Worm (Caenorhabditis elegans) whole organism, young adult: Measurements from ENCODE around the gene sre-29.

ENCODE experiments used
- B0035.1 ChIP-seq: sonication (generic microtip); optimal IDR thresholded peaks from 2 replicates; lab custom pipeline; 2016; ENCODE audit warnings: missing genetic modification characterization, mild to moderate bottlenecking, missing compliant biosample characterization, missing genotype, missing genetic modification reagents
- B0261.1 ChIP-seq: sonication (generic microtip); optimal IDR thresholded peaks from 2 replicates; lab custom pipeline; 2016; ENCODE audit warnings: mild to moderate bottlenecking, missing genetic modification characterization, moderate library complexity, missing compliant biosample characterization
- F33H1.4 ChIP-seq: fragments of 200-800 bp; sonication (Bioruptor generic); IDR thresholded peaks from 2 replicates; pipeline ENCODE4 v1.3.6; 2022; ENCODE audit warnings: missing genetic modification reagents, missing genetic modification characterization, missing compliant biosample characterization
- K12H6.12 ChIP-seq: fragments of 200-800 bp; sonication (Bioruptor generic); optimal IDR thresholded peaks from 2 replicates; lab custom pipeline; 2018; ENCODE audit warnings: mild to moderate bottlenecking, missing genetic modification characterization, missing compliant biosample characterization
- T26A5.8 ChIP-seq: sonication (generic microtip); optimal IDR thresholded peaks from 2 replicates; lab custom pipeline; 2016; ENCODE audit warnings: missing genetic modification characterization, missing compliant biosample characterization
- Y53F4B.3 ChIP-seq: fragments of 200-800 bp; sonication (Bioruptor generic); IDR thresholded peaks from 2 replicates; pipeline ENCODE4 v1.3.6; 2022; ENCODE audit warnings: missing genetic modification reagents, missing genetic modification characterization, missing compliant biosample characterization
- ZK185.1 ChIP-seq: sonication (generic microtip); optimal IDR thresholded peaks from 2 replicates; lab custom pipeline; 2016; ENCODE audit warnings: mild to moderate bottlenecking, missing genetic modification characterization, missing compliant biosample characterization; ENCODE audit not compliant: poor library complexity, severe bottlenecking
- akir-1 ChIP-seq: fragments of 200-800 bp; sonication (Bioruptor generic); optimal IDR thresholded peaks from 2 replicates; lab custom pipeline; 2018; ENCODE audit warnings: mild to moderate bottlenecking, missing genetic modification characterization, moderate library complexity, missing compliant biosample characterization
- ama-1 ChIP-seq, 3 experiments: fragments of 150-350 bp in 1 of 3; sonication (generic microtip) in 2 of 3; optimal IDR thresholded peaks; 2 replicates each; lab custom pipeline; 2014 to 2018; ENCODE audit warnings: missing biosample characterization in 2 of 3, missing genetic modification characterization in 2 of 3, missing genetic modification reagents in 2 of 3
- aptf-3 ChIP-seq: fragments of 200-800 bp; sonication (Bioruptor generic); IDR thresholded peaks from 2 replicates; pipeline ENCODE4 v1.3.6; 2022; ENCODE audit warnings: missing genetic modification characterization, missing compliant biosample characterization
- bed-2 ChIP-seq: fragments of 200-800 bp; sonication (Bioruptor generic); IDR thresholded peaks from 2 replicates; pipeline ENCODE4 v1.3.6; 2022; ENCODE audit warnings: missing genetic modification reagents, missing genetic modification characterization, missing compliant biosample characterization
- ceh-100 ChIP-seq: fragments of 200-800 bp; sonication (Bioruptor generic); IDR thresholded peaks from 2 replicates; pipeline ENCODE4 v1.3.6; 2022; ENCODE audit warnings: missing genetic modification reagents, missing genetic modification characterization, missing compliant biosample characterization
- ceh-91 ChIP-seq: fragments of 200-800 bp; sonication (Bioruptor generic); IDR thresholded peaks from 2 replicates; pipeline ENCODE4 v1.3.6; 2022; ENCODE audit warnings: missing genetic modification reagents, missing genetic modification characterization, missing compliant biosample characterization
- die-1 ChIP-seq: sonication (generic microtip); optimal IDR thresholded peaks from 2 replicates; lab custom pipeline; 2016; ENCODE audit warnings: missing genotype, mild to moderate bottlenecking, missing genetic modification characterization, missing compliant biosample characterization
- dpff-1 ChIP-seq: sonication (generic microtip); optimal IDR thresholded peaks from 2 replicates; lab custom pipeline; 2017; ENCODE audit warnings: mild to moderate bottlenecking, missing genetic modification characterization, missing compliant biosample characterization
- hlh-26 ChIP-seq: fragments of 200-800 bp; sonication (Bioruptor generic); conservative IDR thresholded peaks from 2 replicates; pipeline ENCODE4 v1.3.6; 2022; ENCODE audit warnings: missing genetic modification reagents, missing genetic modification characterization, missing compliant biosample characterization
- hmg-20 ChIP-seq: fragments of 200-800 bp; sonication (Bioruptor generic); IDR thresholded peaks from 2 replicates; pipeline ENCODE4 v1.3.6; 2022; ENCODE audit warnings: missing genetic modification reagents, missing genetic modification characterization, missing compliant biosample characterization
- hrde-1 ChIP-seq: sonication (generic microtip); optimal IDR thresholded peaks from 2 replicates; lab custom pipeline; 2016; ENCODE audit warnings: missing genetic modification characterization, mild to moderate bottlenecking, missing compliant biosample characterization, moderate library complexity, missing genotype, missing genetic modification reagents, borderline replicate concordance
- lag-1 ChIP-seq: fragments of 200-800 bp; sonication (Bioruptor generic); IDR thresholded peaks from 2 replicates; pipeline ENCODE4 v1.3.6; 2022; ENCODE audit warnings: missing genetic modification reagents, missing genetic modification characterization, missing compliant biosample characterization
- let-607 ChIP-seq, 2 experiments: fragments of 200-800 bp in 1 of 2; sonication (Bioruptor generic) in 1 of 2; sonication (generic microtip) in 1 of 2; optimal IDR thresholded peaks; 2 replicates each; lab custom pipeline; 2016 to 2018; ENCODE audit warnings: mild to moderate bottlenecking in 2 of 2, missing compliant biosample characterization in 2 of 2, missing genetic modification characterization in 2 of 2, moderate library complexity in 2 of 2, missing genotype in 1 of 2
- lin-40 ChIP-seq: sonication (generic microtip); optimal IDR thresholded peaks from 2 replicates; lab custom pipeline; 2016; ENCODE audit warnings: missing genetic modification characterization, mild to moderate bottlenecking, missing compliant biosample characterization, missing genotype, missing genetic modification reagents
- lin-54 ChIP-seq: fragments of 200-800 bp; sonication (Bioruptor generic); optimal IDR thresholded peaks from 2 replicates; lab custom pipeline; 2018; ENCODE audit warnings: mild to moderate bottlenecking, missing genetic modification characterization, missing compliant biosample characterization
- lir-1 ChIP-seq: fragments of 200-800 bp; sonication (Bioruptor generic); conservative IDR thresholded peaks from 2 replicates; pipeline ENCODE4 v1.3.6; 2022; ENCODE audit warnings: missing genetic modification reagents, missing genetic modification characterization, missing compliant biosample characterization
- lsl-1 ChIP-seq: fragments of 200-800 bp; sonication (Bioruptor generic); optimal IDR thresholded peaks from 2 replicates; lab custom pipeline; 2018; ENCODE audit warnings: mild to moderate bottlenecking, missing genetic modification characterization, moderate library complexity, missing compliant biosample characterization
- madf-6 ChIP-seq: fragments of 200-800 bp; sonication (Bioruptor generic); IDR thresholded peaks from 2 replicates; pipeline ENCODE4 v1.3.6; 2022; ENCODE audit warnings: missing genetic modification reagents, missing genetic modification characterization, missing compliant biosample characterization
- mel-28 ChIP-seq: sonication (generic microtip); optimal IDR thresholded peaks from 2 replicates; lab custom pipeline; 2016; ENCODE audit warnings: borderline replicate concordance, mild to moderate bottlenecking, missing genetic modification characterization, missing compliant biosample characterization
- nfya-1 ChIP-seq: sonication (generic microtip); optimal IDR thresholded peaks from 2 replicates; lab custom pipeline; 2017; ENCODE audit warnings: antibody characterized with exemption, missing compliant biosample characterization, missing genetic modification characterization, borderline replicate concordance; ENCODE audit not compliant: insufficient read depth
- nhr-27 ChIP-seq: fragments of 200-800 bp; sonication (Bioruptor generic); optimal IDR thresholded peaks from 2 replicates; lab custom pipeline; 2018; ENCODE audit warnings: mild to moderate bottlenecking, missing genetic modification characterization, moderate library complexity, missing compliant biosample characterization
- pha-4 ChIP-seq: fragments of 150-350 bp; sonication (generic microtip); optimal IDR thresholded peaks from 2 replicates; lab custom pipeline; 2014; ENCODE audit warnings: missing biosample characterization, missing genetic modification reagents, missing genetic modification characterization
- repo-1 ChIP-seq: sonication (generic microtip); optimal IDR thresholded peaks from 2 replicates; lab custom pipeline; 2017; ENCODE audit warnings: mild to moderate bottlenecking, missing genetic modification characterization, missing compliant biosample characterization
- sea-2 ChIP-seq: fragments of 200-800 bp; sonication (Bioruptor generic); IDR thresholded peaks from 2 replicates; pipeline ENCODE4 v1.3.6; 2022; ENCODE audit warnings: missing genetic modification characterization, missing compliant biosample characterization
- snpc-3.4 ChIP-seq: sonication (generic microtip); optimal IDR thresholded peaks from 2 replicates; lab custom pipeline; 2017; ENCODE audit warnings: missing genetic modification characterization, mild to moderate bottlenecking, missing compliant biosample characterization, antibody characterized with exemption, moderate library complexity, missing genotype, missing genetic modification reagents
- sptf-2 ChIP-seq: fragments of 200-800 bp; sonication (Bioruptor generic); optimal IDR thresholded peaks from 2 replicates; lab custom pipeline; 2018; ENCODE audit warnings: mild to moderate bottlenecking, missing genetic modification characterization, missing compliant biosample characterization
- ztf-22 ChIP-seq: fragments of 200-800 bp; sonication (Bioruptor generic); optimal IDR thresholded peaks from 2 replicates; lab custom pipeline; 2018; ENCODE audit warnings: mild to moderate bottlenecking, missing genetic modification characterization, moderate library complexity, missing compliant biosample characterization
- ztf-3 ChIP-seq: fragments of 200-800 bp; sonication (Bioruptor generic); optimal IDR thresholded peaks from 2 replicates; lab custom pipeline; 2018; ENCODE audit warnings: mild to moderate bottlenecking, missing genetic modification characterization, missing compliant biosample characterization

sre-29 gene

ce11 chrII:12394138-12394537, 7.6 kb downstream of the sre-29 start:
- TF ChIP-seq lag-1 (GFP tag; lab: Robert Waterston, UW) (no peak), lsl-1 (GFP tag; lab: Kevin White, UChicago) (no peak), lin-40 (tag; lab: Kevin White, UChicago) (no peak), nhr-27 (tag; lab: Kevin White, UChicago) (no peak), bed-2 (GFP tag; lab: Robert Waterston, UW) (no peak), madf-6 (GFP tag; lab: Robert Waterston, UW) (no peak), akir-1 (no peak), sea-2 (GFP tag; lab: Robert Waterston, UW) (no peak), B0261.1 (tag; lab: Kevin White, UChicago) (no peak), hmg-20 (no peak)

- no peak for TF ChIP-seq K12H6.12 (tag; lab: Kevin White, UChicago)
- TF ChIP-seq die-1 (tag; lab: Kevin White, UChicago): no peak
- TF ChIP-seq hrde-1 (tag; lab: Kevin White, UChicago): no peak
- no peak for TF ChIP-seq ztf-22 (GFP tag; lab: Kevin White, UChicago)
- TF ChIP-seq T26A5.8 (tag; lab: Kevin White, UChicago): no peak
- TF ChIP-seq Y53F4B.3 (GFP tag; lab: Robert Waterston, UW): no peak
- no peak for TF ChIP-seq B0261.1 (tag; lab: Kevin White, UChicago)
- no peak for TF ChIP-seq aptf-3 (GFP tag; lab: Robert Waterston, UW)
- no peak for TF ChIP-seq let-607 (tag; optimal IDR thresholded peaks at IDR 0.05; lab: Kevin White, UChicago)
These were observed 8.0 kb downstream of the sre-29 start, which contains the start of gene Y57A10B.7 for ce11 chrII:12393690-12394089. Y57A10B.7 (minus strand) TSS chrII:12393790.

- TF ChIP-seq snpc-3.4 (tag; lab: Kevin White, UChicago): no peak
These were observed 11.9 kb downstream of the sre-29 start, which contains the start of gene Y57A10B.6 for ce11 chrII:12389783-12390182. Y57A10B.6 (plus strand) TSS chrII:12390083.

- TF ChIP-seq ztf-3 (GFP tag; lab: Kevin White, UChicago) (no peak), repo-1 (no peak), nfya-1 (tag; lab: Kevin White, UChicago) (no peak), dpff-1 (tag; lab: Kevin White, UChicago) (no peak), aptf-3 (GFP tag; lab: Robert Waterston, UW) (no peak), lir-1 (GFP tag; lab: Robert Waterston, UW) (no peak), B0035.1 (tag; lab: Kevin White, UChicago) (no peak), T26A5.8 (tag; lab: Kevin White, UChicago) (no peak), lin-54 (GFP tag; lab: Kevin White, UChicago) (no peak), hlh-26 (GFP tag; lab: Robert Waterston, UW) (no peak), pha-4 (tag; lab: Kevin White, UChicago) (no peak), mel-28 (no peak), F33H1.4 (GFP tag; lab: Robert Waterston, UW) (no peak), ama-1 (optimal IDR thresholded peaks at IDR 0.05; lab: Kevin White, UChicago) (no peak), ama-1 (GFP tag; optimal IDR thresholded peaks at IDR 0.05; lab: Kevin White, UChicago) (no peak), sptf-2 (GFP tag; lab: Kevin White, UChicago) (no peak), ceh-91 (GFP tag; lab: Robert Waterston, UW) (no peak), ceh-100 (GFP tag; lab: Robert Waterston, UW) (no peak), ZK185.1 (tag; lab: Kevin White, UChicago) (no peak)
These were observed 13.7 kb downstream of the sre-29 start, which contains the start of gene sre-41 for ce11 chrII:12387980-12388379. sre-41 (plus strand) TSS chrII:12388280.
